Worm (Caenorhabditis elegans) whole organism, early embryonic: ENCODE measurements around the gene C29E4.14.

Experiments
- B0310.2 ChIP-seq: sonication (generic microtip); optimal IDR thresholded peaks from 2 replicates; lab custom pipeline; 2016; ENCODE audit warnings: mild to moderate bottlenecking, missing genetic modification characterization, missing compliant biosample characterization
- F13C5.2 ChIP-seq: sonication (generic microtip); optimal IDR thresholded peaks from 2 replicates; lab custom pipeline; 2017; ENCODE audit warnings: mild to moderate bottlenecking, missing genetic modification characterization, inconsistent platforms, missing compliant biosample characterization
- aly-1 ChIP-seq: sonication (generic microtip); optimal IDR thresholded peaks from 2 replicates; lab custom pipeline; 2016; ENCODE audit warnings: missing genetic modification characterization, missing compliant biosample characterization
- ama-1 ChIP-seq: fragments of 150-350 bp; optimal IDR thresholded peaks from 2 replicates; lab custom pipeline; 2014
- ceh-13 ChIP-seq: fragments of 200-800 bp; sonication (Bioruptor generic); optimal IDR thresholded peaks from 2 replicates; lab custom pipeline; 2018; ENCODE audit warnings: mild to moderate bottlenecking, missing genetic modification characterization, missing compliant biosample characterization
- ceh-36 ChIP-seq: sonication (generic microtip); optimal IDR thresholded peaks from 2 replicates; lab custom pipeline; 2016; ENCODE audit warnings: missing genetic modification characterization, inconsistent platforms, missing compliant biosample characterization
- ets-7 ChIP-seq: sonication (generic microtip); optimal IDR thresholded peaks from 2 replicates; lab custom pipeline; 2016; ENCODE audit warnings: missing genotype, missing genetic modification characterization, missing compliant biosample characterization
- flt-1 ChIP-seq: fragments of 200-800 bp; sonication (Bioruptor generic); IDR thresholded peaks from 2 replicates; pipeline ENCODE4 v1.3.6; 2022; ENCODE audit warnings: missing genetic modification characterization, missing compliant biosample characterization
- hmbx-1 ChIP-seq: sonication (generic microtip); optimal IDR thresholded peaks from 2 replicates; lab custom pipeline; 2016; ENCODE audit warnings: mild to moderate bottlenecking, missing genetic modification characterization, missing compliant biosample characterization
- hmg-4 ChIP-seq: fragments of 200-800 bp; sonication (Bioruptor generic); optimal IDR thresholded peaks from 2 replicates; lab custom pipeline; 2018; ENCODE audit warnings: mild to moderate bottlenecking, missing genetic modification characterization, missing compliant biosample characterization
- hnd-1 ChIP-seq: sonication (generic microtip); optimal IDR thresholded peaks from 2 replicates; lab custom pipeline; 2016; ENCODE audit warnings: missing genetic modification characterization, missing compliant biosample characterization
- pes-1 ChIP-seq: fragments of 200-800 bp; sonication (Bioruptor generic); IDR thresholded peaks from 2 replicates; pipeline ENCODE4 v1.3.6; 2022; ENCODE audit warnings: missing genetic modification reagents, missing genetic modification characterization, missing compliant biosample characterization
- scrt-1 ChIP-seq: fragments of 200-800 bp; sonication (Bioruptor generic); IDR thresholded peaks from 2 replicates; pipeline ENCODE4 v1.3.6; 2022; ENCODE audit warnings: missing genetic modification characterization, missing compliant biosample characterization
- sea-1 ChIP-seq: fragments of 200-800 bp; sonication (Bioruptor generic); conservative IDR thresholded peaks from 2 replicates; pipeline ENCODE4 v1.3.6; 2022; ENCODE audit warnings: missing genetic modification characterization, missing compliant biosample characterization
- tbx-11 ChIP-seq: fragments of 200-800 bp; sonication (Bioruptor generic); IDR thresholded peaks from 2 replicates; pipeline ENCODE4 v1.3.6; 2022; ENCODE audit warnings: missing genetic modification characterization, missing compliant biosample characterization
- tbx-37 ChIP-seq: fragments of 200-800 bp; sonication (Bioruptor generic); conservative IDR thresholded peaks from 2 replicates; pipeline ENCODE4 v1.3.6; 2022; ENCODE audit warnings: missing genetic modification reagents, missing genetic modification characterization, missing compliant biosample characterization
- tra-4 ChIP-seq: sonication (generic microtip); optimal IDR thresholded peaks from 2 replicates; lab custom pipeline; 2017; ENCODE audit warnings: missing genetic modification characterization, missing compliant biosample characterization

C29E4.14 gene

DNA sequence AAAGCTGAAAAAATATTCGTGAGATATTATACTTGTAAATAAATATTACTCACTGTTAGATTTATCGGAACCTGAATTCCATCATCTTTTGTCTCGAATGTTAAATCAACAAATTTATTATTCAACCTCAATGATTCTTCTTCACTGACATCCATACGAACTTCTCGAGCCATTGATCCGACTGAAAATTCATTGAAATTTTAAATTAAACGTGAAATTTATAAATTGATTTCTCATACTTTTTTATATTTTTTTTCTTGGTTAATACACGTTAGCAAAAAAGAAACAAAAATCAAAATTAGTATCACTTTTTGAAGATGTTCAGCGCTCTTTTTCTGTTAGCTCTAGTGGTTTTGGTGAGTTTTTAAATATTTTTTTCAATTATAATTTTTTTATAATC, at the start of gene C29E4.14:
C29E4.14 (plus strand) TSS at position 301 of the 400 bp plus-strand sequence.
- TF ChIP-seq ama-1 (no peak), ceh-36 (tag; lab: Kevin White, UChicago) (no peak), tbx-11 (GFP tag; lab: Robert Waterston, UW) (no peak), hmbx-1 (tag; lab: Kevin White, UChicago) (no peak), hnd-1 (tag; lab: Kevin White, UChicago) (no peak), tra-4 (tag; lab: Kevin White, UChicago) (no peak), ceh-13 (GFP tag; lab: Kevin White, UChicago) (no peak), B0310.2 (tag; lab: Kevin White, UChicago) (no peak)

DNA sequence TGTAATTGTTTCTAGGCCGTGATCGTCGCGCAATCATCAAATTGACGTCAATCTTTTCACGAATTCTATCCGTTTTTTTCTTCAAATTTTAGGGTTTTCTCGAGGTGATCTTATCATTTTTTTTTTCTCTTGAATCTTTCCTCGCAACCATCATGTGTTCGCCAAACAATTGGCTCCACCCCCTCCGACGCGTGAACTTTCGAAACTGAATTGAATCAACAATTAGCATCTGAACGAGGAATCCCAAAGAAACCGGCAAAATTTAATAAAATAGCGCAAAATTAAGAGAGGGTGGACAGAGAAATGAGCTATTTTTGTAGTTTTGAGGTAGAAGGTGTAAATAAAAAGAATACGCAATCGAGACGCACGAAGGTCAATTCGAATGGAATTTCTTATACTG, 47.1 kb upstream of the C29E4.14 start:
- TF ChIP-seq ceh-36 (tag; lab: Kevin White, UChicago) (no peak), tbx-11 (GFP tag; lab: Robert Waterston, UW) (no peak), tbx-37 (GFP tag; lab: Robert Waterston, UW) (no peak), sea-1 (no peak), ceh-13 (GFP tag; lab: Kevin White, UChicago) (no peak), scrt-1 (GFP tag; lab: Robert Waterston, UW) (no peak), B0310.2 (tag; lab: Kevin White, UChicago) (no peak), tra-4 (tag; lab: Kevin White, UChicago) (no peak), F13C5.2 (tag; lab: Kevin White, UChicago) (no peak), ama-1 (no peak), flt-1 (GFP tag; lab: Robert Waterston, UW) (no peak), hmg-4 (no peak), hmbx-1 (tag; lab: Kevin White, UChicago) (no peak), aly-1 (tag; lab: Kevin White, UChicago) (no peak), ets-7 (tag; lab: Kevin White, UChicago) (no peak), pes-1 (no peak), hnd-1 (tag; lab: Kevin White, UChicago) (no peak)

DNA sequence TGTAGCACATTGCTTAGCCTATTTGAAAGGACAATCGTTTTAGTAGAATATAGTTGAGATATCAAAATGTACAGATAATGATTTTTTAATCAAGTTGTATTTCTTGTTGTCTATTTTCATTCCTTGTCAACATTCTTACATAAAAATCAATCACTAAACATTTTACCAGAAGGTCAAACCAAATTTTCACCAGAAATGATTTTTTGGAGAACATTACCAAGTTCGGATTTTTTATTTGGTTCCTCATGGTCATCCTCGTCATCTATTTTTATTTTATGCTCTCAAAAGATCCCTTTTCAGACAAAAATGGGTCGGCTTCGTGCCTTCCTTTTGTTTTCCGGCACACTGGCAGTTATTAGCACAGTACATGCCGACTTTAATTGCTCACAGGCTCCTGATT, 46.4 kb upstream of the C29E4.14 start, which contains the start of gene tyr-1:
tyr-1 (plus strand) TSS at position 301 of the 400 bp plus-strand sequence.
- TF ChIP-seq hmg-4, result no peak
- no peak for TF ChIP-seq sea-1
- no peak for TF ChIP-seq tra-4 (tag; lab: Kevin White, UChicago)
- TF ChIP-seq ceh-36 (tag; lab: Kevin White, UChicago), result no peak
- no peak for TF ChIP-seq hnd-1 (tag; lab: Kevin White, UChicago)
- TF ChIP-seq aly-1 (tag; lab: Kevin White, UChicago), result no peak
- TF ChIP-seq pes-1, result no peak

DNA sequence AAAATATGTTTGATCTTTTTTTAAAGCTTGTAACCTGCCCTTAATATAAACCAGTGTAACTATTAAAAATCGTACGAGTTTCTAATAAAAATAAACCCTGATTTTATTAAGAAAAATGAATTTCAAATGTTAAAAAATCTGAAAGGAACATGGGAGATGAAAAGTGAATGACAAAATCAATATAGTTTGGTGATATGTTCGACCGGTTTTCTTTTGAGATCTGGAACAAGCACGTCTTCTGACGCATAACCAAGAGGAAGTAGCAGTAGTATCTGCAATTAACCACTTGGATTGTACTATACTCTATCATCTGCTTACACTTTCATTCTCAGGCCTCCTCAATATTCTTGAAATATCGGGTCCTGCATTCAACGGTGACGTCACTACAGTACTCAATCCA, 42.8 kb upstream of the C29E4.14 start:
- no peak for TF ChIP-seq B0310.2 (tag; lab: Kevin White, UChicago)
- TF ChIP-seq tbx-37 (GFP tag; lab: Robert Waterston, UW), result no peak
- no peak for TF ChIP-seq sea-1
- no peak for TF ChIP-seq ama-1
- TF ChIP-seq tra-4 (tag; lab: Kevin White, UChicago), result no peak
- TF ChIP-seq ceh-13 (GFP tag; lab: Kevin White, UChicago), result no peak
- TF ChIP-seq scrt-1 (GFP tag; lab: Robert Waterston, UW), result no peak
- no peak for TF ChIP-seq ceh-36 (tag; lab: Kevin White, UChicago)
- TF ChIP-seq hnd-1 (tag; lab: Kevin White, UChicago), result no peak
- TF ChIP-seq pes-1, result no peak
- TF ChIP-seq flt-1 (GFP tag; lab: Robert Waterston, UW), result no peak
- no peak for TF ChIP-seq tbx-11 (GFP tag; lab: Robert Waterston, UW)
- TF ChIP-seq F13C5.2 (tag; lab: Kevin White, UChicago), result no peak
- no peak for TF ChIP-seq hmbx-1 (tag; lab: Kevin White, UChicago)
- TF ChIP-seq ets-7 (tag; lab: Kevin White, UChicago), result no peak
- TF ChIP-seq aly-1 (tag; lab: Kevin White, UChicago), result no peak
- no peak for TF ChIP-seq hmg-4

DNA sequence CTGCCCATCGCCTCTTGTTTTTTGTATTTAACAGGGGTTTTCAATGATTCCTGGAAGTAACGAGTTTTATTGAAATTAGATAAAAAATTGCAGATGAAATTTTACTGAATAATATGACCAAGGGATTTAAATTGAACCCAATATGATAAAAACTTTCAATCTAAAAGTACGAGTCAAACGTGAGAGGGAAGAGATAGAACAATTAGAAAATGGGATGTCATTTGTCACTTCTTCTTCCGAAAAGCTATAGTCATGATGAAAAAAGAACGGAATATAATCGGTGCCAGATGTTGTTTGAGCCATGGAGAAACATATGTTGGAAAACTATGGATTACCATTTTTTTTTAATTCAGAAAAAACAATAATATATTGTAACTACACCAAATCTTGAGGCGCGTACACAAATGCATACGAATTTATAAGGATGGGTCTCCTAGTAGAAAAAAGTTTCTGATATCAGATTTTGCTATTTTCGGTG, 41.0 kb upstream of the C29E4.14 start, which contains the start of gene sup-18:
sup-18 (minus strand) TSS at position 51 of the 478 bp plus-strand sequence.
- TF ChIP-seq ceh-36 (tag; lab: Kevin White, UChicago) (no peak), F13C5.2 (tag; lab: Kevin White, UChicago) (no peak), flt-1 (GFP tag; lab: Robert Waterston, UW) (no peak), aly-1 (tag; lab: Kevin White, UChicago) (no peak), ets-7 (tag; lab: Kevin White, UChicago) (no peak), B0310.2 (tag; lab: Kevin White, UChicago) (no peak), tra-4 (tag; lab: Kevin White, UChicago) (no peak), hmbx-1 (tag; lab: Kevin White, UChicago) (no peak), hnd-1 (tag; lab: Kevin White, UChicago) (no peak), ama-1 (no peak), scrt-1 (GFP tag; lab: Robert Waterston, UW) (no peak), ceh-13 (GFP tag; lab: Kevin White, UChicago) (no peak), sea-1 (no peak), tbx-11 (GFP tag; lab: Robert Waterston, UW) (no peak), pes-1 (no peak)

DNA sequence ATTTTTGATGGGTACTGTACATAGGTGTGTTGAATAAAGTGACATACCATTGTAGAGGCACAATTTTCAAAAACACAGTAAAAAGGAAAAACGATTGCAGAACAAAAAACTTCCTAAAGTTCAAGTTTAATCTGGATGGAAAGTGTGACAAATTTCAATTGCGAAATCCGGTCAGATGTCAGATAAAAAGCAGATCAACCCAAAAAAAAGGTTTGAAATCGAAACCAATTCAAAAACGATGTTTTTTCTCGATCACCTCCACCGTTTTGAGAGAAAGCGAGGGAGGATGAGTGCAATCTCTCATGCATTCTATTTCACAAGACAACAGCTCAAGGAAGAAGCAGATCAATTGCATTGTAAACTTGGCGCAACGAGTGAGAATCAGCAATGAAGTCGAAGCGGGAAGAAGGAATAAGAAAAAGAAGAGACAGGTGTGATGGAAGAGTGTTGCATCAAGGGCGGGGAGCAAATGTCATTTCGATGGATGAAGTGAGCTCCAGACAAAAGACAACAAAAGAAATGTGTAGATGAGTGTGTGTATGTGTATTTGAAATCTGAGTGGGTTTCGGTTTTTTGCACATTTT, 39.7 kb upstream of the C29E4.14 start:
- TF ChIP-seq hnd-1 (tag; lab: Kevin White, UChicago), result no peak

DNA sequence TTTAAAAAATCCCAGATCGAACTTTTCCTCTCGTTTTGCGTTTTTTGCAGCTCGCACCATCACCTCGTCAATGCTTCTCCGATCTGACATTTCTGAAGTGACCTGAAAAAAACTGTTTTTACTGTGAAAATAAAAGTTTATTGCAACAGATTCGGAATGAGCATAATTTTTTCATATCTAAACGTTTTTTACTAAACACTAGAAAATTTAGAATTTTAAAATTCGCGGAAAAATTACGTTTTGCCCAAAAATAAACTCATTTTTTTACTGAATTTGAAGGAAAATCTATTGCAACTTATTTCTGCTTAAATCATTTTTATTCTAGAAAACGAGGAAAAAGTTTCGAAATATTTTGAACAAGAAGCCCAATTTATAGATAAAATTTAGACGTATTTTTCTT, 37.0 kb upstream of the C29E4.14 start, which contains the start of gene ZK688.9:
ZK688.9 (minus strand) TSS at position 101 of the 400 bp plus-strand sequence.
- TF ChIP-seq tbx-11 (GFP tag; lab: Robert Waterston, UW), result no peak
- TF ChIP-seq B0310.2 (tag; lab: Kevin White, UChicago), result no peak
- TF ChIP-seq pes-1, result no peak
- no peak for TF ChIP-seq sea-1
- no peak for TF ChIP-seq ama-1
- TF ChIP-seq ceh-13 (GFP tag; lab: Kevin White, UChicago), result no peak
- no peak for TF ChIP-seq aly-1 (tag; lab: Kevin White, UChicago)
- no peak for TF ChIP-seq scrt-1 (GFP tag; lab: Robert Waterston, UW)
- TF ChIP-seq ceh-36 (tag; lab: Kevin White, UChicago), result no peak
- no peak for TF ChIP-seq ets-7 (tag; lab: Kevin White, UChicago)
- TF ChIP-seq hnd-1 (tag; lab: Kevin White, UChicago), result no peak
